Fruit fly (Drosophila melanogaster) whole organism, embryonic: ENCODE results near the gene CG5882.

ENCODE experiments used
- Bdp1 ChIP-seq: fragments of 200-800 bp; sonication (Bioruptor generic); optimal IDR thresholded peaks from 3 replicates; lab custom pipeline; 2016; ENCODE audit warnings: missing biosample characterization, missing genetic modification characterization
- CG11504 ChIP-seq: fragments of 200-800 bp; sonication (Bioruptor generic); optimal IDR thresholded peaks from 3 replicates; lab custom pipeline; 2019; ENCODE audit warnings: missing biosample characterization, mild to moderate bottlenecking, missing genetic modification characterization, moderate library complexity
- CG1603 ChIP-seq: fragments of 200-800 bp; sonication (Bioruptor generic); optimal IDR thresholded peaks from 2 replicates; lab custom pipeline; 2019; ENCODE audit warnings: missing biosample characterization, mild to moderate bottlenecking, missing genetic modification characterization, moderate library complexity
- CG16863 ChIP-seq: fragments of 200-800 bp; sonication (Bioruptor generic); optimal IDR thresholded peaks from 3 replicates; lab custom pipeline; 2016; ENCODE audit warnings: missing biosample characterization, missing genetic modification characterization
- CG17361 ChIP-seq: fragments of 200-800 bp; sonication (Bioruptor generic); IDR thresholded peaks from 3 replicates; pipeline ENCODE4 v1.3.6; 2022; ENCODE audit warnings: missing biosample characterization, missing genetic modification characterization
- CG17829 ChIP-seq: fragments of 200-800 bp; optimal IDR thresholded peaks from 2 replicates; lab custom pipeline; 2019; ENCODE audit warnings: missing biosample characterization, mild to moderate bottlenecking, missing genetic modification characterization, moderate library complexity
- CG18011 ChIP-seq: fragments of 200-800 bp; sonication (Bioruptor generic); optimal IDR thresholded peaks from 2 replicates; lab custom pipeline; 2017; ENCODE audit warnings: missing biosample characterization, missing genetic modification characterization, mild to moderate bottlenecking, moderate library complexity, missing genotype
- CG18262 ChIP-seq: fragments of 200-800 bp; optimal IDR thresholded peaks from 3 replicates; lab custom pipeline; 2019; ENCODE audit warnings: missing biosample characterization, mild to moderate bottlenecking, missing genetic modification characterization, moderate library complexity
- CG1832 ChIP-seq: fragments of 200-800 bp; sonication (Bioruptor generic); optimal IDR thresholded peaks from 2 replicates; lab custom pipeline; 2017; ENCODE audit warnings: missing biosample characterization, mild to moderate bottlenecking, missing genetic modification characterization, inconsistent platforms
- CG18764 ChIP-seq: fragments of 200-800 bp; sonication (Bioruptor generic); optimal IDR thresholded peaks from 3 replicates; lab custom pipeline; 2016; ENCODE audit warnings: missing biosample characterization, missing genetic modification characterization
- CG31441 ChIP-seq: fragments of 200-800 bp; sonication (Bioruptor generic); IDR thresholded peaks from 2 replicates; pipeline ENCODE4 v1.3.6; 2022; ENCODE audit warnings: missing biosample characterization, missing genetic modification characterization
- CG34224 ChIP-seq: fragments of 200-800 bp; sonication (Bioruptor generic); IDR thresholded peaks from 3 replicates; pipeline ENCODE4 v1.3.6; 2022; ENCODE audit warnings: missing biosample characterization, missing genetic modification characterization; ENCODE audit not compliant: partially characterized antibody
- CG34422 ChIP-seq: fragments of 200-800 bp; sonication (Bioruptor generic); IDR thresholded peaks from 3 replicates; pipeline ENCODE4 v1.3.6; 2022; ENCODE audit warnings: missing biosample characterization, missing genetic modification characterization
- CG4328 ChIP-seq: fragments of 200-800 bp; sonication (Bioruptor generic); optimal IDR thresholded peaks from 3 replicates; lab custom pipeline; 2017; ENCODE audit warnings: missing biosample characterization, missing genetic modification reagents, missing genetic modification characterization
- CG6654 ChIP-seq: fragments of 200-800 bp; sonication (Bioruptor generic); optimal IDR thresholded peaks from 2 replicates; lab custom pipeline; 2017; ENCODE audit warnings: missing biosample characterization, mild to moderate bottlenecking, missing genetic modification characterization
- CG6689 ChIP-seq: fragments of 200-800 bp; sonication (Bioruptor generic); IDR thresholded peaks from 2 replicates; pipeline ENCODE4 v1.3.6; 2022; ENCODE audit warnings: missing biosample characterization, missing genetic modification characterization
- CG7556 ChIP-seq: fragments of 200-800 bp; sonication (Bioruptor generic); optimal IDR thresholded peaks from 2 replicates; lab custom pipeline; 2017; ENCODE audit warnings: missing biosample characterization, mild to moderate bottlenecking, missing genetic modification characterization
- CG9609 ChIP-seq: fragments of 200-800 bp; sonication (Bioruptor generic); optimal IDR thresholded peaks from 3 replicates; lab custom pipeline; 2016; ENCODE audit warnings: missing biosample characterization, missing genetic modification characterization
- CG9727 ChIP-seq: fragments of 200-800 bp; sonication (Bioruptor generic); optimal IDR thresholded peaks from 3 replicates; lab custom pipeline; 2017; ENCODE audit warnings: missing biosample characterization, mild to moderate bottlenecking, missing genetic modification characterization
- Dek ChIP-seq: fragments of 200-800 bp; sonication (Bioruptor generic); optimal IDR thresholded peaks from 3 replicates; lab custom pipeline; 2019; ENCODE audit warnings: missing biosample characterization, mild to moderate bottlenecking, missing genetic modification characterization, moderate library complexity
- E2f1 ChIP-seq: fragments of 200-800 bp; sonication (Bioruptor generic); IDR thresholded peaks from 2 replicates; pipeline ENCODE4 v1.3.6; 2022; ENCODE audit warnings: missing biosample characterization, missing genetic modification characterization
- Eip74EF ChIP-seq, 2 experiments: fragments of 200-800 bp in 1 of 2; fragments of >200 bp in 1 of 2; sonication (Bioruptor generic) in 1 of 2; optimal IDR thresholded peaks; 2 replicates each; lab custom pipeline; 2017 to 2019; ENCODE audit warnings: missing biosample characterization in 2 of 2, missing genetic modification characterization in 2 of 2, mild to moderate bottlenecking in 1 of 2, moderate library complexity in 1 of 2
- Hmr ChIP-seq: fragments of 200-800 bp; sonication (Bioruptor generic); optimal IDR thresholded peaks from 3 replicates; lab custom pipeline; 2017; ENCODE audit warnings: mild to moderate bottlenecking, missing biosample characterization, missing genetic modification reagents, missing genetic modification characterization
- Hr78 ChIP-seq, 2 experiments: fragments of 200-800 bp in 1 of 2; fragments of >200 bp in 1 of 2; sonication (Bioruptor generic) in 1 of 2; optimal IDR thresholded peaks; 2 replicates each; lab custom pipeline; 2017 to 2019; ENCODE audit warnings: missing biosample characterization in 2 of 2, missing genetic modification characterization in 2 of 2, mild to moderate bottlenecking in 1 of 2, moderate library complexity in 1 of 2
- Jarid2 ChIP-seq: fragments of 200-800 bp; sonication (Bioruptor generic); optimal IDR thresholded peaks from 3 replicates; lab custom pipeline; 2017; ENCODE audit warnings: mild to moderate bottlenecking, missing biosample characterization, missing genetic modification reagents, missing genetic modification characterization
- Kr ChIP-seq: fragments of 200-800 bp; sonication (Bioruptor generic); optimal IDR thresholded peaks from 2 replicates; lab custom pipeline; 2017; ENCODE audit warnings: missing biosample characterization, mild to moderate bottlenecking, missing genetic modification characterization
- MTF-1 ChIP-seq: fragments of 200-800 bp; sonication (Bioruptor generic); optimal IDR thresholded peaks from 2 replicates; lab custom pipeline; 2018; ENCODE audit warnings: missing biosample characterization, mild to moderate bottlenecking, missing genetic modification characterization, borderline replicate concordance
- Oaz ChIP-seq: fragments of 200-800 bp; sonication (Bioruptor generic); IDR thresholded peaks from 2 replicates; pipeline ENCODE4 v1.3.6; 2022; ENCODE audit warnings: missing biosample characterization, missing genetic modification characterization
- TFAM ChIP-seq: fragments of 200-800 bp; sonication (Bioruptor generic); optimal IDR thresholded peaks from 2 replicates; lab custom pipeline; 2017; ENCODE audit warnings: missing biosample characterization, missing genetic modification characterization, inconsistent platforms
- Trl ChIP-seq, 3 experiments: fragments of >200 bp in 2 of 3; fragments of 200-800 bp in 1 of 3; sonication (Bioruptor generic) in 1 of 3; optimal IDR thresholded peaks; 2 replicates in 1 of 3; 3 replicates in 2 of 3; lab custom pipeline; 2016 to 2017; ENCODE audit warnings: missing biosample characterization in 1 of 3, missing genetic modification characterization in 1 of 3
- ara ChIP-seq: fragments of 200-800 bp; sonication (Bioruptor generic); IDR thresholded peaks from 2 replicates; pipeline ENCODE4 v1.3.6; 2022; ENCODE audit warnings: missing biosample characterization, missing genetic modification characterization
- chinmo ChIP-seq: fragments of 200-800 bp; sonication (Bioruptor generic); IDR thresholded peaks from 4 replicates; pipeline ENCODE4 v1.3.6; 2022; ENCODE audit warnings: missing biosample characterization, missing genetic modification characterization; ENCODE audit not compliant: partially characterized antibody
- danr ChIP-seq: fragments of 200-800 bp; sonication (Bioruptor generic); IDR thresholded peaks from 2 replicates; pipeline ENCODE4 v1.3.6; 2022; ENCODE audit warnings: missing biosample characterization, missing genetic modification characterization
- dmrt11E ChIP-seq: fragments of 200-800 bp; sonication (Bioruptor generic); optimal IDR thresholded peaks from 3 replicates; lab custom pipeline; 2018; ENCODE audit warnings: missing biosample characterization, mild to moderate bottlenecking, missing genetic modification characterization, moderate library complexity
- esg ChIP-seq: fragments of 200-800 bp; sonication (Bioruptor generic); conservative IDR thresholded peaks from 2 replicates; pipeline ENCODE4 v1.3.6; 2022; ENCODE audit warnings: missing biosample characterization, missing genetic modification characterization
- ewg ChIP-seq: fragments of 200-800 bp; sonication (Bioruptor generic); optimal IDR thresholded peaks from 3 replicates; lab custom pipeline; 2017; ENCODE audit warnings: mild to moderate bottlenecking, missing biosample characterization, missing genetic modification reagents, missing genetic modification characterization
- fd64A ChIP-seq: fragments of 200-800 bp; sonication (Bioruptor generic); optimal IDR thresholded peaks from 3 replicates; lab custom pipeline; 2018; ENCODE audit warnings: missing biosample characterization, mild to moderate bottlenecking, missing genetic modification characterization
- ftz-f1 ChIP-seq: fragments of 200-800 bp; sonication (Bioruptor generic); optimal IDR thresholded peaks from 2 replicates; lab custom pipeline; 2016; ENCODE audit warnings: missing biosample characterization, missing genetic modification characterization
- gcm ChIP-seq: fragments of 200-800 bp; sonication (Bioruptor generic); optimal IDR thresholded peaks from 2 replicates; lab custom pipeline; 2019; ENCODE audit warnings: missing biosample characterization, mild to moderate bottlenecking, missing genetic modification characterization, moderate library complexity
- ham ChIP-seq: fragments of 200-800 bp; sonication (Bioruptor generic); IDR thresholded peaks from 2 replicates; pipeline ENCODE4 v1.3.6; 2022; ENCODE audit warnings: missing biosample characterization, missing genetic modification characterization
- psq ChIP-seq: fragments of 200-800 bp; sonication (Bioruptor generic); optimal IDR thresholded peaks from 2 replicates; lab custom pipeline; 2017; ENCODE audit warnings: missing biosample characterization, missing genetic modification characterization
- rib ChIP-seq: fragments of 200-800 bp; sonication (Bioruptor generic); IDR thresholded peaks from 2 replicates; pipeline ENCODE4 v1.3.6; 2022; ENCODE audit warnings: missing biosample characterization, missing genetic modification characterization
- schlank ChIP-seq: fragments of 200-800 bp; sonication (Bioruptor generic); optimal IDR thresholded peaks from 2 replicates; lab custom pipeline; 2018; ENCODE audit warnings: missing biosample characterization, mild to moderate bottlenecking, missing genetic modification characterization
- sob ChIP-seq: fragments of 200-800 bp; sonication (Bioruptor generic); IDR thresholded peaks from 2 replicates; pipeline ENCODE4 v1.3.6; 2022; ENCODE audit warnings: missing biosample characterization, missing genetic modification characterization
- usp ChIP-seq: fragments of >200 bp; optimal IDR thresholded peaks from 2 replicates; lab custom pipeline; 2017; ENCODE audit warnings: missing biosample characterization, missing genetic modification characterization
- wek ChIP-seq: fragments of 200-800 bp; sonication (Bioruptor generic); optimal IDR thresholded peaks from 3 replicates; lab custom pipeline; 2018; ENCODE audit warnings: missing biosample characterization, mild to moderate bottlenecking, missing genetic modification characterization, moderate library complexity
- zen ChIP-seq: fragments of 200-800 bp; sonication (Bioruptor generic); optimal IDR thresholded peaks from 3 replicates; lab custom pipeline; 2018; ENCODE audit warnings: missing biosample characterization, mild to moderate bottlenecking, missing genetic modification characterization, moderate library complexity

Gene CG5882

DNA sequence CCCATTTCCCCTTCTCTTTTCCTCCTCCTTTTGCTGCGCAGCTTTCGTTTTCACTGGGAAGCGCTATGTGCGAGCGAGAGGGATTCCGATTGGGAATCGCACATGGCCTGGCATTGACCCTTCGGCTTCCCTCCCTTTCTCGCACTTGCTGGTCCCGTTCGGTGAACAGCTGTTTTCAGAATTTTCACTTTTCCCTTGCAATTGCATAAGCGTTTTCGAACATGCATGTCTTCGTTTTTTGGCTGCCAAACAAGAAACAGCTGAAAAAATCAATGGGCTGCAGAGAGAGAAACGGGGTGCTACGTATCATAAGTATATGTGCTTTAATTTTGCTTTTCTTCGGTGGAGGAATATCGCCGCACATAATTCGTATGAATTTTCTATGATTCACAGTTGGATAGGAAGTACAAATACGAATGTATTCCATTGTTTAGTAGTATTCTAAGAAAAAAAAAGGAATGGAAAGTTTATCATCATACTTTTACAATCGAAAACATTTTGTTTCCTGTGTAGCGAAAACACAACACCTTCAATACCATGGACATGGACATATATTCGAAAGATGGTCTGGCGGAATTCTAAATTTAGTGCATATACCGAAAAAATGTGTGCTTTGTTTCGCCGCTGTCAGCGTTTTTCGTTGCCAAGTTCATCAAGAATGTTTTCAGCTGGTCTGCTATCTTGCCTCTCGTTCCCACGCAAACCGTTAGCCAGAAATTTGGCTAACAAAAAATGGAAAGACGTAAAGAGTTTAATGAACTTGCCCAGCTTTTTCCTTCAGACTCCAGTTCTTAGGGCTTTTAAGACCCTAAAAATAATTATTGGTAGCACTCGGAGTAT lies 33.9 kb downstream of the CG5882 start:
- no peak for TF ChIP-seq ftz-f1 (GFP tag; lab: Kevin White, UChicago)
- peak; percentile 5 for TF ChIP-seq gcm (GFP tag; lab: Kevin White, UChicago)
- peak; percentile 29 for TF ChIP-seq CG18262 (tag; lab: Kevin White, UChicago)
- TF ChIP-seq rib (GFP tag; lab: Robert Waterston, UW) = no peak
- peak; percentile 11 for TF ChIP-seq psq (GFP tag; lab: Kevin White, UChicago)
- peak; percentile 31 for TF ChIP-seq ewg (GFP tag; lab: Kevin White, UChicago)
- no peak for TF ChIP-seq ara
- TF ChIP-seq CG17829 (tag; lab: Kevin White, UChicago) = peak; percentile 49
- no peak for TF ChIP-seq dmrt11E (tag; lab: Kevin White, UChicago)
- no peak for TF ChIP-seq Kr (GFP tag; lab: Kevin White, UChicago)
- peak; percentile 51; the same call in 1 of the 2 replicates for TF ChIP-seq sob (GFP tag; lab: Robert Waterston, UW)
- TF ChIP-seq Trl (optimal IDR thresholded peaks at IDR 0.05; lab: Kevin White, UChicago) = no peak
- TF ChIP-seq Trl (GFP tag; optimal IDR thresholded peaks at IDR 0.05; lab: Kevin White, UChicago) = no peak
- no peak for TF ChIP-seq MTF-1 (GFP tag; lab: Kevin White, UChicago)
- TF ChIP-seq danr (GFP tag; lab: Robert Waterston, UW) = 0 out of 2 replicates have a peak, but pooled peaks have one; percentile 13
- peak; percentile 1 for TF ChIP-seq fd64A (GFP tag; lab: Kevin White, UChicago)
- peak; percentile 73 for TF ChIP-seq CG11504
- TF ChIP-seq Bdp1 (GFP tag; lab: Kevin White, UChicago) = no peak
- TF ChIP-seq zen = peak; percentile 4
- TF ChIP-seq TFAM (GFP tag; lab: Kevin White, UChicago) = no peak
- TF ChIP-seq CG34422 (GFP tag; lab: Robert Waterston, UW) = no peak
- TF ChIP-seq Hmr = peak; percentile 58
- TF ChIP-seq CG18764 (GFP tag; lab: Kevin White, UChicago) = no peak
- peak; percentile 49 for TF ChIP-seq CG9727 (GFP tag; lab: Kevin White, UChicago)
- TF ChIP-seq Jarid2 = no peak
- peak; percentile 40 for TF ChIP-seq CG1603
- TF ChIP-seq wek (GFP tag; lab: Kevin White, UChicago) = no peak
- no peak for TF ChIP-seq chinmo (GFP tag; lab: Robert Waterston, UW)
- TF ChIP-seq CG34224 = no peak
- TF ChIP-seq CG16863 (GFP tag; lab: Kevin White, UChicago) = peak; percentile 35
- TF ChIP-seq ham (GFP tag; lab: Robert Waterston, UW) = no peak
- peak; percentile 71 for TF ChIP-seq CG17361 (GFP tag; lab: Robert Waterston, UW)
- peak; percentile 49 for TF ChIP-seq schlank (tag; lab: Kevin White, UChicago)
- TF ChIP-seq E2f1 (GFP tag; lab: Robert Waterston, UW) = peak; percentile 44; the same call in 1 of the 2 replicates
- peak; percentile 58 for TF ChIP-seq CG31441 (GFP tag; lab: Robert Waterston, UW)
- peak; percentile 16 for TF ChIP-seq Dek
- TF ChIP-seq CG4328 (GFP tag; lab: Kevin White, UChicago) = peak; percentile 17
- no peak for TF ChIP-seq CG6654 (GFP tag; lab: Kevin White, UChicago)
- no peak for TF ChIP-seq Oaz (GFP tag; lab: Robert Waterston, UW)
- no peak for TF ChIP-seq usp
- TF ChIP-seq Eip74EF (GFP tag; optimal IDR thresholded peaks at IDR 0.05; lab: Kevin White, UChicago) = peak in 1 of 2 experiments; percentile 28
- peak in 1 of 2 experiments; percentile 8 for TF ChIP-seq Hr78 (GFP tag; optimal IDR thresholded peaks at IDR 0.05; lab: Kevin White, UChicago)
- TF ChIP-seq esg (GFP tag; lab: Robert Waterston, UW) = peak; percentile 26; the same call in 1 of the 2 replicates
- TF ChIP-seq CG1832 = peak; percentile 61
- peak; percentile 57 for TF ChIP-seq CG7556 (GFP tag; lab: Kevin White, UChicago)
- peak; percentile 19 for TF ChIP-seq CG18011 (GFP tag; lab: Kevin White, UChicago)
- TF ChIP-seq CG6689 (GFP tag; lab: Robert Waterston, UW) = 0 out of 2 replicates have a peak, but pooled peaks have one; percentile 19
- peak; percentile 15 for TF ChIP-seq CG9609 (GFP tag; lab: Kevin White, UChicago)
